Worm (Caenorhabditis elegans) whole organism, midembryonic: ENCODE measurements around the gene mbr-1.

ENCODE experiments used
- T22C8.4 ChIP-seq: fragments of 200-800 bp; sonication (Bioruptor generic); IDR thresholded peaks from 2 replicates; pipeline ENCODE4 v1.3.6; 2022; ENCODE audit warnings: missing genetic modification characterization, missing compliant biosample characterization
- cog-1 ChIP-seq: sonication (generic microtip); optimal IDR thresholded peaks from 2 replicates; lab custom pipeline; 2016; ENCODE audit warnings: missing genetic modification characterization, missing compliant biosample characterization
- flt-1 ChIP-seq: fragments of 200-800 bp; sonication (Bioruptor generic); IDR thresholded peaks from 2 replicates; pipeline ENCODE4 v1.3.6; 2022; ENCODE audit warnings: missing genetic modification characterization, missing compliant biosample characterization
- klf-2 ChIP-seq: fragments of 200-800 bp; sonication (Bioruptor generic); conservative IDR thresholded peaks from 2 replicates; pipeline ENCODE4 v1.3.6; 2022; ENCODE audit warnings: missing genetic modification reagents, missing genetic modification characterization, missing compliant biosample characterization
- med-1 ChIP-seq: sonication (generic microtip); optimal IDR thresholded peaks from 2 replicates; lab custom pipeline; 2017; ENCODE audit warnings: missing genetic modification characterization, mild to moderate bottlenecking, missing compliant biosample characterization, antibody characterized with exemption, missing genetic modification reagents; ENCODE audit not compliant: insufficient read depth
- ref-1 ChIP-seq: fragments of 200-800 bp; sonication (Bioruptor generic); conservative IDR thresholded peaks from 2 replicates; pipeline ENCODE4 v1.3.6; 2022; ENCODE audit warnings: missing genetic modification reagents, missing genetic modification characterization, missing compliant biosample characterization
- tab-1 ChIP-seq: fragments of 200-800 bp; sonication (Bioruptor generic); IDR thresholded peaks from 2 replicates; pipeline ENCODE4 v1.3.6; 2022; ENCODE audit warnings: missing genetic modification characterization, missing compliant biosample characterization
- ztf-23 ChIP-seq: fragments of 200-800 bp; sonication (Bioruptor generic); IDR thresholded peaks from 2 replicates; pipeline ENCODE4 v1.3.6; 2022; ENCODE audit warnings: missing genetic modification reagents, missing genetic modification characterization, missing compliant biosample characterization
- ztf-29 ChIP-seq: fragments of 200-800 bp; sonication (Bioruptor generic); IDR thresholded peaks from 2 replicates; pipeline ENCODE4 v1.3.6; 2022; ENCODE audit warnings: missing genetic modification reagents, missing genetic modification characterization, missing compliant biosample characterization

DNA sequence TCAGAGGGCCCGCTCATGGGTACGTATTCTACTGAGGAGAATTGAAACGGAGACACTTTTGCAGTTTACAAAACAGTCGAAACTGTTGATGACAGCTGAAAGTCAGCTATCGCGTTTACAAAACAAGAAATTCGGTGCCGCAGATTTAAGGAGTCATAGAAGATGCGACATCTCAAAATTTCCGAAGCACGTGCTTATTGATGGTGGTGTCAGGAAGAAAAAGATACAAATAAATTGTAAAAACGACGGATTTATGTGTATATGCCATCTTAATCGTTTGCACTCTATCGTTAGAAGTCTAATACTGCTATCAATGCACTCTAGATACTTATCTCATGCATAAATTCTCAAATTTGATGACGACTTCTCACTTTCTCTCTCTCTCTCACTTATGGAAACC, 47.7 kb downstream of the mbr-1 start, which contains the start of gene F13E6.2:
- TF ChIP-seq med-1 (GFP tag; lab: Kevin White, UChicago): no peak
- TF ChIP-seq cog-1 (tag; lab: Kevin White, UChicago): no peak
- TF ChIP-seq ztf-29 (GFP tag; lab: Robert Waterston, UW): no peak
- no peak for TF ChIP-seq ref-1 (GFP tag; lab: Robert Waterston, UW)
- TF ChIP-seq flt-1: no peak
- no peak for TF ChIP-seq klf-2 (GFP tag; lab: Robert Waterston, UW)
- TF ChIP-seq tab-1 (GFP tag; lab: Robert Waterston, UW): no peak
- TF ChIP-seq ztf-23 (GFP tag; lab: Robert Waterston, UW): no peak
- no peak for TF ChIP-seq T22C8.4 (GFP tag; lab: Robert Waterston, UW)
